Worm (Caenorhabditis elegans) whole organism, L4 larva: ENCODE data around the gene ubc-8.
"Not testable (repeated sequence)": the region's sequence is repeated elsewhere in the genome, so short reads cannot be mapped to it uniquely, and the experiment has no call there.

Experiments
- ama-1 ChIP-seq: fragments of 150-350 bp; optimal IDR thresholded peaks from 2 replicates; lab custom pipeline; 2014; ENCODE audit warnings: inconsistent platforms, mixed read lengths
- cey-2 ChIP-seq: sonication (generic microtip); optimal IDR thresholded peaks from 3 replicates; lab custom pipeline; 2017; ENCODE audit warnings: missing genetic modification characterization, mild to moderate bottlenecking, missing compliant biosample characterization, antibody characterized with exemption, borderline replicate concordance; ENCODE audit not compliant: insufficient read depth
- duxl-1 ChIP-seq: sonication (generic microtip); optimal IDR thresholded peaks from 2 replicates; lab custom pipeline; 2016; ENCODE audit warnings: mild to moderate bottlenecking, missing genetic modification characterization, moderate library complexity, missing compliant biosample characterization; ENCODE audit not compliant: poor library complexity
- egl-27 ChIP-seq: sonication (generic microtip); optimal IDR thresholded peaks from 3 replicates; lab custom pipeline; 2017; ENCODE audit warnings: missing biosample characterization, missing genetic modification reagents, missing genetic modification characterization
- lin-29 ChIP-seq: fragments of 200-800 bp; sonication (Bioruptor generic); IDR thresholded peaks from 2 replicates; pipeline ENCODE4 v1.3.6; 2022; ENCODE audit warnings: missing genetic modification reagents, missing genetic modification characterization, missing compliant biosample characterization
- lin-39 ChIP-seq: fragments of 150-350 bp; optimal IDR thresholded peaks from 2 replicates; lab custom pipeline; 2014; ENCODE audit warnings: missing biosample characterization, missing genetic modification reagents, missing genetic modification characterization
- pha-4 ChIP-seq, 2 experiments: fragments of 150-350 bp in 1 of 2; fragments of 200-800 bp in 1 of 2; sonication (Bioruptor generic) in 1 of 2; IDR thresholded peaks in 1 of 2; optimal IDR thresholded peaks in 1 of 2; 2 replicates each; pipeline versions ENCODE4 v1.3.6 to Lab custom; 2014 to 2022; ENCODE audit warnings: missing genetic modification characterization in 2 of 2, missing genetic modification reagents in 2 of 2, missing biosample characterization in 1 of 2, missing compliant biosample characterization in 1 of 2
- unc-62 ChIP-seq, 3 experiments: fragments of 150-350 bp in 1 of 3; sonication (generic microtip); optimal IDR thresholded peaks in 2 of 3; peaks in 1 of 3; 1 replicate in 1 of 3; 2 replicates in 2 of 3; lab custom pipeline; 2014 to 2017; ENCODE audit warnings: missing biosample characterization in 3 of 3, missing genetic modification characterization in 3 of 3, missing genetic modification reagents in 3 of 3, missing genotype in 1 of 3

DNA sequence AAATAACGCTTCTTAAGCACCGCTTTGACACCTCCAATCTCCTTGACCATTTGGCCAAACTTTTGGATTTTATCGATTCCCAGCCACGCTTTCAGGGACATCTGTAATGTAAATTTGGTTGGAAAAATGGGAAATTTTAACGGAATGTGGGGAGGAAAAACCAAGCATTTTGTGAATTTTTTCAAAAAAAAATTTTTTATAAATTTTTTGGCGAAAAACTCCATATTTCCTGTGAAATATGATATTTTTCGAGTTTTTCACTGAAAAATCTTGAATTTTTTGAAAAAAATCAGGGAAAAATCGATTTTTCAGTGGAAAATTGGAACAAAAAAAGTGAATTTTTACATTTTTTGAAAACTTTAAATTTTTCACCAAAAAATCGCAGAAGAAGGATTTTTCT lies 12.7 kb upstream of the ubc-8 start, which contains the start of gene ndua-12:
- TF ChIP-seq cey-2; ama-1 (lab: Kevin White, UChicago); pha-4 (GFP tag; IDR thresholded peaks at IDR 0.05; lab: Robert Waterston, UW); pha-4 (tag; optimal IDR thresholded peaks at IDR 0.05; lab: Kevin White, UChicago); lin-39 (tag; lab: Kevin White, UChicago); egl-27 (tag; lab: Kevin White, UChicago); duxl-1; unc-62 (GFP tag; optimal IDR thresholded peaks at IDR 0.05 in 1 of 2; lab: Kevin White, UChicago); unc-62 (tag; optimal IDR thresholded peaks at IDR 0.05; lab: Kevin White, UChicago); lin-29: not testable (repeated sequence)
